Fruit fly (Drosophila melanogaster) whole organism, adult: Measurements from ENCODE around the gene Neb-cGP.

Experiments
- CG11617 ChIP-seq: fragments of 200-800 bp; sonication (Bioruptor generic); optimal IDR thresholded peaks from 2 replicates; lab custom pipeline; 2017; ENCODE audit warnings: mild to moderate bottlenecking, missing biosample characterization, missing genetic modification reagents, missing genetic modification characterization
- CG12768 ChIP-seq: fragments of 200-800 bp; sonication (Bioruptor generic); optimal IDR thresholded peaks from 2 replicates; lab custom pipeline; 2017; ENCODE audit warnings: missing biosample characterization, missing genetic modification characterization, mild to moderate bottlenecking, moderate library complexity, missing genetic modification reagents
- CG14711 ChIP-seq: fragments of 200-800 bp; sonication (Bioruptor generic); optimal IDR thresholded peaks from 2 replicates; lab custom pipeline; 2018; ENCODE audit warnings: missing biosample characterization, mild to moderate bottlenecking, missing genetic modification characterization, moderate library complexity
- CG1620 ChIP-seq: fragments of 200-800 bp; sonication (Bioruptor generic); optimal IDR thresholded peaks from 2 replicates; lab custom pipeline; 2016; ENCODE audit warnings: missing biosample characterization, missing genetic modification characterization
- CG33017 ChIP-seq: fragments of 200-800 bp; sonication (Bioruptor generic); optimal IDR thresholded peaks from 2 replicates; lab custom pipeline; 2018; ENCODE audit warnings: missing biosample characterization, mild to moderate bottlenecking, missing genetic modification characterization, moderate library complexity
- CG5204 ChIP-seq: fragments of 200-800 bp; sonication (Bioruptor generic); optimal IDR thresholded peaks from 2 replicates; lab custom pipeline; 2016; ENCODE audit warnings: missing biosample characterization, missing genetic modification characterization
- CG7045 ChIP-seq: fragments of 200-800 bp; sonication (Bioruptor generic); optimal IDR thresholded peaks from 2 replicates; lab custom pipeline; 2017; ENCODE audit warnings: missing biosample characterization, mild to moderate bottlenecking, missing genetic modification characterization
- CG7101 ChIP-seq: fragments of 200-800 bp; sonication (Bioruptor generic); optimal IDR thresholded peaks from 2 replicates; lab custom pipeline; 2018; ENCODE audit warnings: missing biosample characterization, mild to moderate bottlenecking, missing genetic modification characterization, moderate library complexity
- Clk ChIP-seq: fragments of 200-800 bp; sonication (Bioruptor generic); optimal IDR thresholded peaks from 2 replicates; lab custom pipeline; 2017; ENCODE audit warnings: missing biosample characterization, missing genetic modification characterization
- Crg-1 ChIP-seq: fragments of 200-800 bp; sonication (Bioruptor generic); optimal IDR thresholded peaks from 2 replicates; lab custom pipeline; 2016; ENCODE audit warnings: missing biosample characterization, missing genetic modification characterization
- Hr96 ChIP-seq: fragments of 200-800 bp; sonication (Bioruptor generic); optimal IDR thresholded peaks from 2 replicates; lab custom pipeline; 2016; ENCODE audit warnings: missing biosample characterization, missing genetic modification characterization
- Mnt ChIP-seq: fragments of 200-800 bp; sonication (Bioruptor generic); optimal IDR thresholded peaks from 2 replicates; lab custom pipeline; 2016; ENCODE audit warnings: missing biosample characterization, mild to moderate bottlenecking, missing genetic modification characterization
- bab1 ChIP-seq: fragments of 200-800 bp; sonication (Bioruptor generic); optimal IDR thresholded peaks from 3 replicates; lab custom pipeline; 2019; ENCODE audit warnings: missing biosample characterization, mild to moderate bottlenecking, missing genetic modification characterization, moderate library complexity
- cic ChIP-seq: fragments of 200-800 bp; sonication (Bioruptor generic); optimal IDR thresholded peaks from 2 replicates; lab custom pipeline; 2017; ENCODE audit warnings: missing biosample characterization, mild to moderate bottlenecking, missing genetic modification characterization, moderate library complexity
- cnc ChIP-seq, 2 experiments: fragments of >200 bp; optimal IDR thresholded peaks; 2 replicates each; lab custom pipeline; 2017
- kay ChIP-seq: fragments of 200-800 bp; sonication (Bioruptor generic); peaks from one replicate; lab custom pipeline; 2016; ENCODE audit warnings: missing biosample characterization, missing genetic modification characterization, borderline replicate concordance
- ovo ChIP-seq: fragments of 200-800 bp; sonication (Bioruptor generic); optimal IDR thresholded peaks from 2 replicates; lab custom pipeline; 2016; ENCODE audit warnings: missing biosample characterization, missing genetic modification characterization
- pad ChIP-seq: fragments of 200-800 bp; sonication (Bioruptor generic); optimal IDR thresholded peaks from 3 replicates; lab custom pipeline; 2017; ENCODE audit warnings: missing biosample characterization, missing genetic modification characterization, mild to moderate bottlenecking, moderate library complexity, missing genetic modification reagents
- tj ChIP-seq: fragments of 200-800 bp; sonication (Bioruptor generic); optimal IDR thresholded peaks from 3 replicates; lab custom pipeline; 2017; ENCODE audit warnings: missing biosample characterization, mild to moderate bottlenecking, missing genetic modification characterization, moderate library complexity
- toe ChIP-seq: fragments of 200-800 bp; sonication (Bioruptor generic); optimal IDR thresholded peaks from 2 replicates; lab custom pipeline; 2016; ENCODE audit warnings: missing biosample characterization, missing genetic modification characterization

Gene Neb-cGP

DNA sequence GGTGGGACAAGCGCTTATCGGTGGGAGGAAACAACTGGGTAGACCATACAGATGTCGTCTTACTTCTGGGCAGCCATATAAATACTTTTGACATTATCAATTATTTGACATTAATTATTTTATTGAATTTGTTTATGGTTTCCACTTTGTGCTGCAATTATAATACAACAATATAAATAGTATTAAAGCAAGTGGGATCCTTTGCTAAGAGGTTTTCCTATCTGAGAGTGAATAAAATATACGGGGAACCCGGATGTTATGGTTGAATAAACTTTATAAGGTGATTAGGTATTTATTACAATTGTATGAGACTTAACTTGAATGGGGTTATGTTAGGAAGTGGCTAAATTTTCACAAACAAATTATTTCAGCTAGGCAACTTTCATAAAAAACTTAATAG lies 26.6 kb downstream of the Neb-cGP start, which contains the start of gene CG32687:
CG32687 (minus strand) TSS at position 101 of the 400 bp plus-strand sequence.
- TF ChIP-seq Crg-1 (GFP tag; lab: Kevin White, UChicago) = no peak
- TF ChIP-seq cnc (optimal IDR thresholded peaks at IDR 0.05; lab: Kevin White, UChicago) = no peak
- TF ChIP-seq CG14711 (tag; lab: Kevin White, UChicago) = no peak
- no peak for TF ChIP-seq bab1 (GFP tag; lab: Kevin White, UChicago)
- TF ChIP-seq CG12768 (GFP tag; lab: Kevin White, UChicago) = no peak
- no peak for TF ChIP-seq pad
- TF ChIP-seq kay (GFP tag; lab: Kevin White, UChicago) = no peak
- TF ChIP-seq CG33017 (tag; lab: Kevin White, UChicago) = no peak
- TF ChIP-seq CG7045 (GFP tag; lab: Kevin White, UChicago) = no peak
- no peak for TF ChIP-seq CG1620 (GFP tag; lab: Kevin White, UChicago)
- no peak for TF ChIP-seq CG7101 (tag; lab: Kevin White, UChicago)
- TF ChIP-seq cic (GFP tag; lab: Kevin White, UChicago) = no peak
- no peak for TF ChIP-seq tj
- no peak for TF ChIP-seq Clk (GFP tag; lab: Kevin White, UChicago)
- no peak for TF ChIP-seq toe (GFP tag; lab: Kevin White, UChicago)
- TF ChIP-seq Mnt (GFP tag; lab: Kevin White, UChicago) = no peak
- no peak for TF ChIP-seq ovo (GFP tag; lab: Kevin White, UChicago)
- no peak for TF ChIP-seq CG11617 (GFP tag; lab: Kevin White, UChicago)
- TF ChIP-seq CG5204 (GFP tag; lab: Kevin White, UChicago) = no peak
- TF ChIP-seq Hr96 (GFP tag; lab: Kevin White, UChicago) = no peak

- TF ChIP-seq CG14711 (tag; lab: Kevin White, UChicago) = peak; percentile 66
- peak; percentile 14 for TF ChIP-seq cic (GFP tag; lab: Kevin White, UChicago)
- no peak for TF ChIP-seq ovo (GFP tag; lab: Kevin White, UChicago)
- peak; percentile 78 for TF ChIP-seq CG11617 (GFP tag; lab: Kevin White, UChicago)
- peak; percentile 24 for TF ChIP-seq Crg-1 (GFP tag; lab: Kevin White, UChicago)
- no peak for TF ChIP-seq toe (GFP tag; lab: Kevin White, UChicago)
- peak; percentile 11 for TF ChIP-seq CG12768 (GFP tag; lab: Kevin White, UChicago)
- peak; percentile 25 for TF ChIP-seq CG7045 (GFP tag; lab: Kevin White, UChicago)
- TF ChIP-seq Mnt (GFP tag; lab: Kevin White, UChicago) = peak; percentile 79
- peak; percentile 78 for TF ChIP-seq CG7101 (tag; lab: Kevin White, UChicago)
- TF ChIP-seq kay (GFP tag; lab: Kevin White, UChicago) = peak; percentile 62
- peak; percentile 44 for TF ChIP-seq tj
- TF ChIP-seq bab1 (GFP tag; lab: Kevin White, UChicago) = no peak
- TF ChIP-seq Clk (GFP tag; lab: Kevin White, UChicago) = no peak
- peak; percentile 52 for TF ChIP-seq pad
- TF ChIP-seq CG33017 (tag; lab: Kevin White, UChicago) = peak; percentile 39
- TF ChIP-seq Hr96 (GFP tag; lab: Kevin White, UChicago) = peak; percentile 61
- TF ChIP-seq CG5204 (GFP tag; lab: Kevin White, UChicago) = no peak
Observed at dm6 chrX:10487964-10488605, 27.5 kb downstream of the Neb-cGP start.

DNA sequence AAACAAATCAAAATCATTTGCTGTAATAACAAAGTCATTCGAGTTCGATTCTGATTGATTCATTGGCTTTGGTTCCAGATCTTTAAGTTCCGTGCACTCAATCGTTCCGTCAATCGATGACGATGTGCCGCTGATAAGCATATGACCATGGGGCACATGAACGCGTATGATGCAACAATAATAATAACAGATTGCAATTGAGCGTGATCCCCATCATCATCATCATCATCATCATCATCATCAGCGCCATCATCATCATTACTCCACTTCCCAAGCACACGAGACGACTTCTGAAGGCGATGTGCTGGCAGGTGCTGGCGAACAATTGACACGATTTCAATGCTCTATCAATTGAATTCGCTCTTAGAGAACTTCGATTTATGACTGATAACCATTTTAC lies 35.8 kb downstream of the Neb-cGP start:
- TF ChIP-seq Crg-1 (GFP tag; lab: Kevin White, UChicago) (no peak), pad (no peak), cnc (optimal IDR thresholded peaks at IDR 0.05; lab: Kevin White, UChicago) (no peak), bab1 (GFP tag; lab: Kevin White, UChicago) (no peak), Clk (GFP tag; lab: Kevin White, UChicago) (no peak), CG33017 (tag; lab: Kevin White, UChicago) (no peak), tj (no peak), ovo (GFP tag; lab: Kevin White, UChicago) (no peak), CG7045 (GFP tag; lab: Kevin White, UChicago) (no peak), toe (GFP tag; lab: Kevin White, UChicago) (no peak), CG12768 (GFP tag; lab: Kevin White, UChicago) (no peak), CG14711 (tag; lab: Kevin White, UChicago) (no peak), CG11617 (GFP tag; lab: Kevin White, UChicago) (no peak), CG1620 (GFP tag; lab: Kevin White, UChicago) (no peak), CG5204 (GFP tag; lab: Kevin White, UChicago) (no peak), Hr96 (GFP tag; lab: Kevin White, UChicago) (no peak), cic (GFP tag; lab: Kevin White, UChicago) (no peak), CG7101 (tag; lab: Kevin White, UChicago) (no peak), kay (GFP tag; lab: Kevin White, UChicago) (no peak)
